Worm (Caenorhabditis elegans) whole organism, L2 larva: ENCODE data around the gene K11D12.7.

Source experiments
- C34F6.9 ChIP-seq: fragments of 150-350 bp; optimal IDR thresholded peaks from 2 replicates; lab custom pipeline; 2014; ENCODE audit warnings: missing biosample characterization, missing genetic modification characterization
- F13H6.1 ChIP-seq: sonication (generic microtip); optimal IDR thresholded peaks from 2 replicates; lab custom pipeline; 2016; ENCODE audit warnings: missing genetic modification characterization, missing compliant biosample characterization
- R02D3.7 ChIP-seq: fragments of 150-350 bp; optimal IDR thresholded peaks from 2 replicates; lab custom pipeline; 2014; ENCODE audit warnings: missing biosample characterization, missing genetic modification characterization
- Y55F3AM.14 ChIP-seq: fragments of 200-800 bp; sonication (Bioruptor generic); optimal IDR thresholded peaks from 2 replicates; lab custom pipeline; 2018; ENCODE audit warnings: mild to moderate bottlenecking, missing genetic modification characterization, missing compliant biosample characterization
- ZK546.5 ChIP-seq: sonication (generic microtip); optimal IDR thresholded peaks from 2 replicates; lab custom pipeline; 2017; ENCODE audit warnings: missing biosample characterization, missing genetic modification characterization
- aly-2 ChIP-seq: fragments of 150-350 bp; optimal IDR thresholded peaks from 2 replicates; lab custom pipeline; 2014; ENCODE audit warnings: missing biosample characterization, missing genetic modification characterization
- ama-1 ChIP-seq: fragments of 150-350 bp; optimal IDR thresholded peaks from 2 replicates; lab custom pipeline; 2018; ENCODE audit warnings: inconsistent platforms
- ceh-16 ChIP-seq: fragments of 150-350 bp; optimal IDR thresholded peaks from 2 replicates; lab custom pipeline; 2014; ENCODE audit warnings: missing biosample characterization, missing genetic modification characterization
- ceh-82 ChIP-seq: fragments of 150-350 bp; optimal IDR thresholded peaks from 2 replicates; lab custom pipeline; 2014; ENCODE audit warnings: missing biosample characterization, missing genetic modification characterization
- crh-2 ChIP-seq: sonication (generic microtip); optimal IDR thresholded peaks from 2 replicates; lab custom pipeline; 2017; ENCODE audit warnings: missing biosample characterization, missing genetic modification characterization
- dmd-4 ChIP-seq: sonication (generic microtip); optimal IDR thresholded peaks from 2 replicates; lab custom pipeline; 2017; ENCODE audit warnings: missing biosample characterization, missing genetic modification characterization
- egl-27 ChIP-seq: sonication (generic microtip); optimal IDR thresholded peaks from 3 replicates; lab custom pipeline; 2017; ENCODE audit warnings: missing biosample characterization, missing genetic modification reagents, missing genetic modification characterization
- elt-1 ChIP-seq: fragments of 150-350 bp; optimal IDR thresholded peaks from 2 replicates; lab custom pipeline; 2014; ENCODE audit warnings: missing biosample characterization, missing genetic modification characterization
- elt-3 ChIP-seq: sonication (generic microtip); optimal IDR thresholded peaks from 2 replicates; lab custom pipeline; 2017; ENCODE audit warnings: missing biosample characterization, missing genetic modification characterization
- fos-1 ChIP-seq: fragments of 150-350 bp; optimal IDR thresholded peaks from 2 replicates; lab custom pipeline; 2014; ENCODE audit warnings: missing biosample characterization, missing genetic modification characterization
- gmeb-1 ChIP-seq: fragments of 150-350 bp; optimal IDR thresholded peaks from 2 replicates; lab custom pipeline; 2014; ENCODE audit warnings: missing biosample characterization, missing genetic modification characterization
- lin-13 ChIP-seq: fragments of 150-350 bp; optimal IDR thresholded peaks from 2 replicates; lab custom pipeline; 2014; ENCODE audit warnings: missing biosample characterization, missing genetic modification reagents, missing genetic modification characterization
- lin-39 ChIP-seq: fragments of 150-350 bp; optimal IDR thresholded peaks from 2 replicates; lab custom pipeline; 2014; ENCODE audit warnings: missing biosample characterization, missing genetic modification reagents, missing genetic modification characterization
- lsy-2 ChIP-seq, 2 experiments: fragments of 150-350 bp in 1 of 2; sonication (generic microtip) in 1 of 2; optimal IDR thresholded peaks; 2 replicates each; lab custom pipeline; 2014 to 2017; ENCODE audit warnings: missing biosample characterization in 2 of 2, missing genetic modification characterization in 2 of 2
- mab-5 ChIP-seq: fragments of 150-350 bp; optimal IDR thresholded peaks from 2 replicates; lab custom pipeline; 2014; ENCODE audit warnings: missing biosample characterization, missing genetic modification characterization
- mbf-1 ChIP-seq: sonication (generic microtip); optimal IDR thresholded peaks from 2 replicates; lab custom pipeline; 2017; ENCODE audit warnings: missing biosample characterization, missing genetic modification characterization
- mdl-1 ChIP-seq, 2 experiments: fragments of 150-350 bp in 1 of 2; sonication (generic microtip) in 1 of 2; optimal IDR thresholded peaks; 2 replicates each; lab custom pipeline; 2017; ENCODE audit warnings: missing biosample characterization in 2 of 2, missing genetic modification characterization in 2 of 2
- nhr-10 ChIP-seq: sonication (generic microtip); optimal IDR thresholded peaks from 2 replicates; lab custom pipeline; 2017; ENCODE audit warnings: missing biosample characterization, missing genetic modification characterization
- nhr-11 ChIP-seq: fragments of 150-350 bp; optimal IDR thresholded peaks from 2 replicates; lab custom pipeline; 2014; ENCODE audit warnings: missing biosample characterization, missing genetic modification characterization
- nhr-12 ChIP-seq: fragments of 150-350 bp; optimal IDR thresholded peaks from 2 replicates; lab custom pipeline; 2014; ENCODE audit warnings: missing biosample characterization, missing genetic modification characterization
- nhr-129 ChIP-seq: fragments of 150-350 bp; optimal IDR thresholded peaks from 2 replicates; lab custom pipeline; 2014; ENCODE audit warnings: missing biosample characterization, missing genetic modification characterization
- nhr-21 ChIP-seq: fragments of 150-350 bp; optimal IDR thresholded peaks from 2 replicates; lab custom pipeline; 2014; ENCODE audit warnings: missing biosample characterization, missing genetic modification characterization
- nhr-23 ChIP-seq: fragments of 150-350 bp; optimal IDR thresholded peaks from 2 replicates; lab custom pipeline; 2014; ENCODE audit warnings: missing biosample characterization, missing genetic modification reagents, missing genetic modification characterization
- nhr-237 ChIP-seq: fragments of 150-350 bp; optimal IDR thresholded peaks from 2 replicates; lab custom pipeline; 2014; ENCODE audit warnings: missing biosample characterization, missing genetic modification characterization
- nhr-25 ChIP-seq: fragments of 150-350 bp; sonication (generic microtip); optimal IDR thresholded peaks from 3 replicates; lab custom pipeline; 2014; ENCODE audit warnings: missing biosample characterization, missing genetic modification characterization
- nhr-6 ChIP-seq: fragments of 150-350 bp; optimal IDR thresholded peaks from 2 replicates; lab custom pipeline; 2014; ENCODE audit warnings: missing biosample characterization, missing genetic modification characterization
- peb-1 ChIP-seq: fragments of 150-350 bp; optimal IDR thresholded peaks from 2 replicates; lab custom pipeline; 2014; ENCODE audit warnings: missing biosample characterization, missing genetic modification characterization
- sem-4 ChIP-seq: fragments of 150-350 bp; optimal IDR thresholded peaks from 2 replicates; lab custom pipeline; 2014; ENCODE audit warnings: missing biosample characterization, missing genetic modification reagents, missing genetic modification characterization
- skn-1 ChIP-seq: sonication (generic microtip); optimal IDR thresholded peaks from 2 replicates; lab custom pipeline; 2017; ENCODE audit warnings: missing biosample characterization, missing genetic modification characterization
- sma-3 ChIP-seq: sonication (generic microtip); optimal IDR thresholded peaks from 2 replicates; lab custom pipeline; 2016; ENCODE audit warnings: missing genetic modification reagents, missing genetic modification characterization, missing compliant biosample characterization
- sma-9 ChIP-seq, 2 experiments: fragments of 150-350 bp in 1 of 2; sonication (generic microtip) in 1 of 2; optimal IDR thresholded peaks; 2 replicates each; lab custom pipeline; 2014 to 2016; ENCODE audit warnings: missing genetic modification characterization in 2 of 2, mild to moderate bottlenecking in 1 of 2, missing biosample characterization in 1 of 2, missing compliant biosample characterization in 1 of 2, missing genetic modification reagents in 1 of 2, moderate library complexity in 1 of 2
- snpc-4 ChIP-seq: fragments of 150-350 bp; optimal IDR thresholded peaks from 2 replicates; lab custom pipeline; 2014; ENCODE audit warnings: missing biosample characterization, missing genetic modification characterization
- unc-39 ChIP-seq: fragments of 150-350 bp; optimal IDR thresholded peaks from 2 replicates; lab custom pipeline; 2014; ENCODE audit warnings: missing biosample characterization, missing genetic modification characterization
- unc-55 ChIP-seq: fragments of 150-350 bp; sonication (generic microtip); optimal IDR thresholded peaks from 3 replicates; lab custom pipeline; 2014; ENCODE audit warnings: missing biosample characterization, missing genetic modification reagents, missing genetic modification characterization
- unc-62 ChIP-seq: fragments of 150-350 bp; optimal IDR thresholded peaks from 2 replicates; lab custom pipeline; 2014; ENCODE audit warnings: missing biosample characterization, missing genetic modification reagents, missing genetic modification characterization
- zag-1 ChIP-seq: fragments of 150-350 bp; optimal IDR thresholded peaks from 2 replicates; lab custom pipeline; 2014; ENCODE audit warnings: missing biosample characterization, missing genetic modification characterization
- ztf-1 ChIP-seq: fragments of 200-800 bp; sonication (Bioruptor generic); conservative IDR thresholded peaks from 2 replicates; pipeline ENCODE4 v1.3.6; 2022; ENCODE audit warnings: missing genetic modification characterization, missing compliant biosample characterization
- ztf-11 ChIP-seq: sonication (generic microtip); optimal IDR thresholded peaks from 2 replicates; lab custom pipeline; 2017; ENCODE audit warnings: missing biosample characterization, missing genetic modification characterization
- ztf-4 ChIP-seq: fragments of 150-350 bp; optimal IDR thresholded peaks from 2 replicates; lab custom pipeline; 2014; ENCODE audit warnings: missing biosample characterization, missing genetic modification characterization

Gene K11D12.7

DNA sequence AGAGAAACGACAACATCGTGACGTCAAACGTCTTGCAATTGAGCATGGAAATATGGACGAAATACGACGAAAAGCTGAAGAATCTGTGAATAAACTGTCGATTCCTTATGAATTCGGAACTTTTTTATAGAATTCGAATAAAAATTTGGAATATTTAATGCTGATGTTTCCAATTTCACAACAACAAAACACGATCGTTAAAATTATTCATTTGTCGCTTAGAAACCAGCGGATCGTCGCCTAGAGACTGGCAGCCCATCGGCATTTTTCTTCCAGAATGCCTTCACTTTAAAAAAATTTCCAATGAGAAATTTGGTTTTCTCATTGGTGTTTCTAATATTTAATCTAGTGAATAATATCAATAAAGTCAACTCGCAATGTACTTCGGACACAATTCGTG is 17.1 kb upstream of the K11D12.7 start, which contains the start of gene cwp-4:
cwp-4 (plus strand) TSS at position 301 of the 400 bp plus-strand sequence.
- no peak for TF ChIP-seq nhr-129 (tag; lab: Kevin White, UChicago)
- no peak for TF ChIP-seq unc-39 (tag; lab: Kevin White, UChicago)
- no peak for TF ChIP-seq nhr-12 (tag; lab: Kevin White, UChicago)
- no peak for TF ChIP-seq elt-3
- no peak for TF ChIP-seq aly-2 (tag; lab: Kevin White, UChicago)
- TF ChIP-seq ZK546.5 (tag; lab: Kevin White, UChicago), result no peak
- TF ChIP-seq fos-1 (tag; lab: Kevin White, UChicago), result no peak
- no peak for TF ChIP-seq nhr-11
- TF ChIP-seq dmd-4 (tag; lab: Kevin White, UChicago), result no peak
- no peak for TF ChIP-seq unc-55 (GFP tag; lab: Kevin White, UChicago)

DNA sequence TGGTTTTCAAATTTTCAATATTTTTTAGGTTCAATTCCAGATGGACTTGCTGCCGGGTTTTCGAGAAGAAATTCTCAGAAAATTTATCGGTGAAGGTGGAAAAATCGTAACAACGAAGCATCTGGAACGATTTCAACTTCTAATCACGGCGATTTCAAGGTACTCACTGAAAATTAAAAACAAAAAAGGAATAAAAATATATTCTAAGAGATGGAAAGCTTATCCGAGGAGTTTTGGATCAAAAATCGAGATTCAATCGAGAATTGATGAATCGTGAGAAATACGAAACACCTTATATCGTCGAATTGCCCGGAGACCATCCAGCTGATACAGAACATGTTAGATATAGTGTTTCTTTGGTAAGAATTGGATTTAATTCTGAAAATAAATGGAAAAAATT is 16.0 kb upstream of the K11D12.7 start, which contains the start of gene K11D12.12:
K11D12.12 (plus strand) TSS at position 29 of the 400 bp plus-strand sequence.
- no peak for TF ChIP-seq gmeb-1 (tag; lab: Kevin White, UChicago)
- TF ChIP-seq zag-1, result no peak

DNA sequence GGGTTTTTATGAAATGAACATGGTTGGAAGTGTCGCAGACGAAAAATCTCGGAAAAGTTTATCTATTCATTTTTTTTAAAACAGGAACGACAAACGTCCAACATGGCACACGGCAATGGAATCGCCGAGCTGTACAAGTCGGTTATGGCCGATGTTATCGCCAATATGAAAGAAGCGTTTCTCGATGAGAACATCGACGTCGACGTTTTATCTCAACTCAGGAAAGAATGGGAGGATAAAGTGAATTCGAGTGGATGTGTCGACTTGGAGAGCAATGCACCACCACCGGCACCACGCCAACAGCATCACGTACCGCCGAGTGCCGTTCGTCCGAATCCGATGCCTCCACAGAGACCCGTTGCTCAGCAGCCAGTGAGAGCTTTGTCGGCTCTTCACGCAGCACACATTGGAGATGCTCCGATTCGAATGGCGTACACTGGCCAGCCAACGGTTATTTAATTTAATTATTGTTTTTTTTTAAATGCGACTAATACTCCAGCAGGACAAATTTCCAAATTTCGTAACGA is 13.9 kb upstream of the K11D12.7 start:
- TF ChIP-seq mab-5 (no peak), ztf-11 (tag; lab: Kevin White, UChicago) (no peak), sma-9 (GFP tag; optimal IDR thresholded peaks at IDR 0.05; lab: Kevin White, UChicago) (peak; percentile 3), sma-9 (tag; optimal IDR thresholded peaks at IDR 0.05; lab: Kevin White, UChicago) (no peak), Y55F3AM.14 (GFP tag; lab: Kevin White, UChicago) (no peak), ztf-4 (tag; lab: Kevin White, UChicago) (no peak), elt-3 (no peak)

DNA sequence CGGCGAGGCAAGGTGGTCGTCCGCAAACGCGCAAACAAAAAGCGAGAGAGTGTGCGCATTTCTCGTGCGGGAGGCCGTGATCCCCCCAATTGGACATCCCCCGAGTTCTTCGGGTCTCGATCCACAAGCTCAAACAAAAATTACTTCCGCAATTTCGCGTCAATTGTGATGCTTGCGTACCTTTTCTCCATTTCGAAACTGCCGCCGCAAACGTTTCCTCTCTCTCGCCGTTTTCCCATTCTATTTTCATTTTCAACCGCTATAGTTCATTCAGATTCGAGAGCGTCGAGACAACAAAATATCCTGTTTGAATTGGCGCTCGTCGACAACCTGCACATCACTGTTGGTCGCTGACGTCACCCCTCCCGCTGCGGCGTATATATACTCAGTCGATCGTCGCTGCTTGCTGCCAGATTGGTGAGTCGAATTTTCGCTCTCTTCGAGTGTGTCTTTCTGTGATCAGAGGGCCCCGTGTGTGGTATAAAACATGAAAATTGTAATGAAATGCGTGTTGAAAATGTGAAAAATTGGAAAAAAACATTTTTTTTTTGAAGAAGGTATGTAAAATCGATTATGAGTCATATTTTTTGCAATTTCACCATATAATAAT is 13.2 kb upstream of the K11D12.7 start, which contains the start of the genes pqn-51 and K11D12.14:
pqn-51 (plus strand) TSS at position 275 of the 610 bp plus-strand sequence.
K11D12.14 (plus strand) TSS at position 304 of the 610 bp plus-strand sequence.
- TF ChIP-seq lin-39 (tag; lab: Kevin White, UChicago) (no peak), ztf-1 (GFP tag; lab: Robert Waterston, UW) (no peak), unc-62 (peak; percentile 35), R02D3.7 (tag; lab: Kevin White, UChicago) (peak; percentile 1), zag-1 (peak; percentile 68), lin-13 (GFP tag; lab: Kevin White, UChicago) (peak; percentile 87), nhr-10 (tag; lab: Kevin White, UChicago) (peak; percentile 15), sma-9 (GFP tag; optimal IDR thresholded peaks at IDR 0.05; lab: Kevin White, UChicago) (peak; percentile 90), sma-9 (tag; optimal IDR thresholded peaks at IDR 0.05; lab: Kevin White, UChicago) (peak; percentile 47), lsy-2 (tag; optimal IDR thresholded peaks at IDR 0.05; lab: Kevin White, UChicago) (peak; percentile 79 to 93), nhr-25 (tag; lab: Kevin White, UChicago) (peak; percentile 90), nhr-23 (tag; lab: Kevin White, UChicago) (no peak), sma-3 (GFP tag; lab: Kevin White, UChicago) (peak; percentile 95), nhr-21 (tag; lab: Kevin White, UChicago) (peak; percentile 94), mab-5 (peak; percentile 64), ceh-16 (tag; lab: Kevin White, UChicago) (peak; percentile 48), nhr-237 (peak; percentile 61), F13H6.1 (tag; lab: Kevin White, UChicago) (peak; percentile 98), unc-55 (GFP tag; lab: Kevin White, UChicago) (peak; percentile 91), sem-4 (tag; lab: Kevin White, UChicago) (peak; percentile 90), ZK546.5 (tag; lab: Kevin White, UChicago) (peak; percentile 95), peb-1 (tag; lab: Kevin White, UChicago) (no peak), nhr-6 (peak; percentile 88), ama-1 (lab: Kevin White, UChicago) (peak; percentile 98), nhr-129 (tag; lab: Kevin White, UChicago) (peak; percentile 97), ceh-82 (tag; lab: Kevin White, UChicago) (peak; percentile 40), skn-1 (tag; lab: Kevin White, UChicago) (no peak), ztf-11 (tag; lab: Kevin White, UChicago) (no peak), mdl-1 (tag; optimal IDR thresholded peaks at IDR 0.05; lab: Kevin White, UChicago) (peak in 1 of 2 experiments; percentile 59), snpc-4 (tag; lab: Kevin White, UChicago) (peak; percentile 81), aly-2 (tag; lab: Kevin White, UChicago) (no peak), C34F6.9 (tag; lab: Kevin White, UChicago) (peak; percentile 96), mbf-1 (no peak), crh-2 (tag; lab: Kevin White, UChicago) (peak; percentile 95), elt-3 (no peak), fos-1 (tag; lab: Kevin White, UChicago) (peak; percentile 92), nhr-11 (no peak), nhr-12 (tag; lab: Kevin White, UChicago) (no peak), egl-27 (tag; lab: Kevin White, UChicago) (peak; percentile 86), ztf-4 (tag; lab: Kevin White, UChicago) (peak; percentile 89), elt-1 (no peak), gmeb-1 (tag; lab: Kevin White, UChicago) (peak; percentile 92), Y55F3AM.14 (GFP tag; lab: Kevin White, UChicago) (peak; percentile 98)
